Worm (Caenorhabditis elegans) whole organism, L4/young adult: ENCODE measurements around the gene K02C4.5.

Source experiments
- W03F9.2 ChIP-seq: fragments of 150-350 bp; optimal IDR thresholded peaks from 2 replicates; lab custom pipeline; 2014; ENCODE audit warnings: missing biosample characterization, missing genetic modification characterization
- him-1 ChIP-seq: sonication (generic microtip); optimal IDR thresholded peaks from 2 replicates; lab custom pipeline; 2016; ENCODE audit warnings: missing genotype, missing genetic modification reagents, missing genetic modification characterization, missing compliant biosample characterization

DNA sequence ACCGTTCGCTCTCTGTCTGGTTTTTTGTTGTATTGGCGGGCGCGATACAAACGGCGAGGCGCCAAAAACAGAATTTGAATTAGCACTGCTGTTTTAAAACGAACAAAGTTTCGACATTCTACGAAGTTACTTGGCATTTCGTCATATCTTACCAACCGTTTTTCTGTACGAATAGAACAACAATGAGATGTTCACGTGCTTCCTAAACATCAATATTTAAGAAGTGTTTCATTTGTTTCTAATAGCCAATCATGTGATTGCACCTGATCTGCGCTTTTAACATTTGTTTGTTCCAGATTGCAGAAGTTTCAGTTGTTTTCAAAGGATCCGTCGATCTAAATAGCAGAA lies 50.8 kb downstream of the K02C4.5 start:
- no peak for TF ChIP-seq him-1 (tag; lab: Kevin White, UChicago)
- no peak for TF ChIP-seq W03F9.2 (tag; lab: Kevin White, UChicago)
